Fruit fly (Drosophila melanogaster): ENCODE data around the gene CG34456.

dm6 chr3L:9360217-9360692 lies 1.7 kb upstream of the CG34456 start, which contains the start of gene Pdxk:
- TF ChIP-seq cad (GFP tag; optimal IDR thresholded peaks at IDR 0.05) (no peak), maf-S (GFP tag; optimal IDR thresholded peaks at IDR 0.05) (no peak), CG7556 (GFP tag; optimal IDR thresholded peaks at IDR 0.05) (no peak), Dp (GFP tag; optimal IDR thresholded peaks at IDR 0.05) (peak; percentile 41), CG10462 (GFP tag; optimal IDR thresholded peaks at IDR 0.05) (no peak), CG7357 (GFP tag; IDR thresholded peaks at IDR 0.05) (no peak), CG33557 (GFP tag; optimal IDR thresholded peaks at IDR 0.05) (no peak), Hr39 (optimal IDR thresholded peaks at IDR 0.05) (no peak), CG3065 (GFP tag; optimal IDR thresholded peaks at IDR 0.05) (no peak), CG6854 (GFP tag; optimal IDR thresholded peaks at IDR 0.05) (no peak), CG13123 (GFP tag; optimal IDR thresholded peaks at IDR 0.05) (no peak), CG14050 (GFP tag; IDR thresholded peaks at IDR 0.05) (no peak), fru (optimal IDR thresholded peaks at IDR 0.05) (no peak), Sox102F (GFP tag; optimal IDR thresholded peaks at IDR 0.05) (no peak)

Data from whole organism, embryonic.